Worm (Caenorhabditis elegans): Measurements from ENCODE around the gene ser-1.

DNA sequence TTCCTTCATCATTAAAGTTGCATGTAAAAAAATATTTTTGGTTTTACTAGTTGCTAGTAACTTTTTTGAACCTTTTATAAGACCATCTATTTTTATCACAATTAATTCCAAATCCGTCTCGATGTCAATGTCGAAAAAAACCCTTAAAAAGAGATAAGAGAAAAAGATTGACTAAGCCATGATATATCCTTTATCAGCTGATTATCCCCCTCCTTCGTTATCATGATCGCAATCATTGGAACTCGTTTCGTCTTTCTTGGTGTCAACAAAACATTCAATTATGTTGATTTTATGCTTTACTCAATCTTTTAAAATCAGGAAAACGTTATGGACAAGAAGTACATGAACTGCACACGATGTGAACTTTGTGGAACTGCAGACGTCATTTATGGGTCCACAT lies 21.4 kb upstream of the ser-1 start, which contains the start of gene K08B5.1:
- TF ChIP-seq zim-3 (tag; optimal IDR thresholded peaks at IDR 0.05) (no peak), dpl-1 (GFP tag; optimal IDR thresholded peaks at IDR 0.05) (no peak), D2030.7 (GFP tag; IDR thresholded peaks at IDR 0.05) (no peak), nhr-120 (GFP tag; IDR thresholded peaks at IDR 0.05) (no peak), egrh-3 (GFP tag; IDR thresholded peaks at IDR 0.05) (no peak), mel-28 (tag; optimal IDR thresholded peaks at IDR 0.05; ENCODE audit: borderline replicate concordance) (no peak), F39B2.1 (GFP tag; IDR thresholded peaks at IDR 0.05) (no peak), ceh-27 (GFP tag; optimal IDR thresholded peaks at IDR 0.05) (no peak), tlf-1 (GFP tag; optimal IDR thresholded peaks at IDR 0.05) (no peak), ZK185.1 (tag; optimal IDR thresholded peaks at IDR 0.05; ENCODE audit: poor library complexity, severe bottlenecking) (no peak), let-607 (tag; optimal IDR thresholded peaks at IDR 0.05) (no peak)

All from whole organism, young adult.